Worm (Caenorhabditis elegans): ENCODE data around the gene srh-17.

- TF ChIP-seq nfya-1 (tag; optimal IDR thresholded peaks at IDR 0.05; ENCODE audit: insufficient read depth) (no peak), nhr-25 (tag; optimal IDR thresholded peaks at IDR 0.05) (no peak), nhr-43 (tag; optimal IDR thresholded peaks at IDR 0.05; ENCODE audit: poor library complexity, severe bottlenecking) (no peak), egl-27 (tag; optimal IDR thresholded peaks at IDR 0.05) (no peak), ztf-11 (tag; optimal IDR thresholded peaks at IDR 0.05) (no peak), ztf-4 (tag; optimal IDR thresholded peaks at IDR 0.05) (no peak), elt-3 (tag; optimal IDR thresholded peaks at IDR 0.05) (no peak), ceh-16 (tag; optimal IDR thresholded peaks at IDR 0.05) (no peak), fkh-10 (GFP tag; optimal IDR thresholded peaks at IDR 0.05) (no peak), lin-15B (tag; optimal IDR thresholded peaks at IDR 0.05) (no peak), pqm-1 (tag; optimal IDR thresholded peaks at IDR 0.05) (no peak)
These were observed 21.8 kb downstream of the srh-17 start for ce11 chrV:14682870-14683269.
